Fruit fly (Drosophila melanogaster) whole organism, adult: ENCODE measurements around the gene THG.

Experiments
- CG11617 ChIP-seq: fragments of 200-800 bp; sonication (Bioruptor generic); optimal IDR thresholded peaks from 2 replicates; lab custom pipeline; 2017; ENCODE audit warnings: mild to moderate bottlenecking, missing biosample characterization, missing genetic modification reagents, missing genetic modification characterization
- CG12768 ChIP-seq: fragments of 200-800 bp; sonication (Bioruptor generic); optimal IDR thresholded peaks from 2 replicates; lab custom pipeline; 2017; ENCODE audit warnings: missing biosample characterization, missing genetic modification characterization, mild to moderate bottlenecking, moderate library complexity, missing genetic modification reagents
- CG14711 ChIP-seq: fragments of 200-800 bp; sonication (Bioruptor generic); optimal IDR thresholded peaks from 2 replicates; lab custom pipeline; 2018; ENCODE audit warnings: missing biosample characterization, mild to moderate bottlenecking, missing genetic modification characterization, moderate library complexity
- CG1620 ChIP-seq: fragments of 200-800 bp; sonication (Bioruptor generic); optimal IDR thresholded peaks from 2 replicates; lab custom pipeline; 2016; ENCODE audit warnings: missing biosample characterization, missing genetic modification characterization
- CG33017 ChIP-seq: fragments of 200-800 bp; sonication (Bioruptor generic); optimal IDR thresholded peaks from 2 replicates; lab custom pipeline; 2018; ENCODE audit warnings: missing biosample characterization, mild to moderate bottlenecking, missing genetic modification characterization, moderate library complexity
- CG5204 ChIP-seq: fragments of 200-800 bp; sonication (Bioruptor generic); optimal IDR thresholded peaks from 2 replicates; lab custom pipeline; 2016; ENCODE audit warnings: missing biosample characterization, missing genetic modification characterization
- CG7045 ChIP-seq: fragments of 200-800 bp; sonication (Bioruptor generic); optimal IDR thresholded peaks from 2 replicates; lab custom pipeline; 2017; ENCODE audit warnings: missing biosample characterization, mild to moderate bottlenecking, missing genetic modification characterization
- CG7101 ChIP-seq: fragments of 200-800 bp; sonication (Bioruptor generic); optimal IDR thresholded peaks from 2 replicates; lab custom pipeline; 2018; ENCODE audit warnings: missing biosample characterization, mild to moderate bottlenecking, missing genetic modification characterization, moderate library complexity
- Clk ChIP-seq: fragments of 200-800 bp; sonication (Bioruptor generic); optimal IDR thresholded peaks from 2 replicates; lab custom pipeline; 2017; ENCODE audit warnings: missing biosample characterization, missing genetic modification characterization
- Crg-1 ChIP-seq: fragments of 200-800 bp; sonication (Bioruptor generic); optimal IDR thresholded peaks from 2 replicates; lab custom pipeline; 2016; ENCODE audit warnings: missing biosample characterization, missing genetic modification characterization
- Hr96 ChIP-seq: fragments of 200-800 bp; sonication (Bioruptor generic); optimal IDR thresholded peaks from 2 replicates; lab custom pipeline; 2016; ENCODE audit warnings: missing biosample characterization, missing genetic modification characterization
- Mnt ChIP-seq: fragments of 200-800 bp; sonication (Bioruptor generic); optimal IDR thresholded peaks from 2 replicates; lab custom pipeline; 2016; ENCODE audit warnings: missing biosample characterization, mild to moderate bottlenecking, missing genetic modification characterization
- bab1 ChIP-seq: fragments of 200-800 bp; sonication (Bioruptor generic); optimal IDR thresholded peaks from 3 replicates; lab custom pipeline; 2019; ENCODE audit warnings: missing biosample characterization, mild to moderate bottlenecking, missing genetic modification characterization, moderate library complexity
- cic ChIP-seq: fragments of 200-800 bp; sonication (Bioruptor generic); optimal IDR thresholded peaks from 2 replicates; lab custom pipeline; 2017; ENCODE audit warnings: missing biosample characterization, mild to moderate bottlenecking, missing genetic modification characterization, moderate library complexity
- cnc ChIP-seq, 2 experiments: fragments of >200 bp; optimal IDR thresholded peaks; 2 replicates each; lab custom pipeline; 2017
- kay ChIP-seq: fragments of 200-800 bp; sonication (Bioruptor generic); peaks from one replicate; lab custom pipeline; 2016; ENCODE audit warnings: missing biosample characterization, missing genetic modification characterization, borderline replicate concordance
- ovo ChIP-seq: fragments of 200-800 bp; sonication (Bioruptor generic); optimal IDR thresholded peaks from 2 replicates; lab custom pipeline; 2016; ENCODE audit warnings: missing biosample characterization, missing genetic modification characterization
- pad ChIP-seq: fragments of 200-800 bp; sonication (Bioruptor generic); optimal IDR thresholded peaks from 3 replicates; lab custom pipeline; 2017; ENCODE audit warnings: missing biosample characterization, missing genetic modification characterization, mild to moderate bottlenecking, moderate library complexity, missing genetic modification reagents
- tj ChIP-seq: fragments of 200-800 bp; sonication (Bioruptor generic); optimal IDR thresholded peaks from 3 replicates; lab custom pipeline; 2017; ENCODE audit warnings: missing biosample characterization, mild to moderate bottlenecking, missing genetic modification characterization, moderate library complexity
- toe ChIP-seq: fragments of 200-800 bp; sonication (Bioruptor generic); optimal IDR thresholded peaks from 2 replicates; lab custom pipeline; 2016; ENCODE audit warnings: missing biosample characterization, missing genetic modification characterization

The THG gene

dm6 chr2L:15035366-15035765, 25.8 kb upstream of the THG start, which contains the start of gene yellow-c:
TSS of gene yellow-c (plus strand) at chr2L:15035394.
- TF ChIP-seq Clk (GFP tag; lab: Kevin White, UChicago): no peak
- no peak for TF ChIP-seq ovo (GFP tag; lab: Kevin White, UChicago)
- TF ChIP-seq CG12768: no peak
- no peak for TF ChIP-seq cnc (optimal IDR thresholded peaks at IDR 0.05; lab: Kevin White, UChicago)
- TF ChIP-seq Mnt (GFP tag; lab: Kevin White, UChicago): no peak
- TF ChIP-seq CG14711: no peak
- TF ChIP-seq cic (GFP tag; lab: Kevin White, UChicago): no peak
- TF ChIP-seq bab1 (GFP tag; lab: Kevin White, UChicago): no peak
- TF ChIP-seq pad: no peak
- no peak for TF ChIP-seq CG33017 (tag; lab: Kevin White, UChicago)

dm6 chr2L:15031650-15032049, 22.1 kb upstream of the THG start, which contains the start of gene CG31832:
TSS of gene CG31832 (minus strand) at chr2L:15031750.
- TF ChIP-seq cnc (optimal IDR thresholded peaks at IDR 0.05; lab: Kevin White, UChicago): no peak
- TF ChIP-seq CG7045 (GFP tag; lab: Kevin White, UChicago): no peak
- TF ChIP-seq kay (GFP tag; lab: Kevin White, UChicago): peak; percentile 20

dm6 chr2L:15026582-15026981, 17.1 kb upstream of the THG start, which contains the start of gene CG33310:
TSS of gene CG33310 (plus strand) at chr2L:15026882.
- TF ChIP-seq Mnt (GFP tag; lab: Kevin White, UChicago): no peak
- no peak for TF ChIP-seq CG5204
- TF ChIP-seq toe (GFP tag; lab: Kevin White, UChicago): no peak
- no peak for TF ChIP-seq CG11617 (GFP tag; lab: Kevin White, UChicago)
- TF ChIP-seq CG33017 (tag; lab: Kevin White, UChicago): no peak
- no peak for TF ChIP-seq ovo (GFP tag; lab: Kevin White, UChicago)
- no peak for TF ChIP-seq CG7045 (GFP tag; lab: Kevin White, UChicago)
- TF ChIP-seq kay (GFP tag; lab: Kevin White, UChicago): no peak
- TF ChIP-seq CG1620: no peak
- TF ChIP-seq CG7101: no peak
- TF ChIP-seq cnc (optimal IDR thresholded peaks at IDR 0.05; lab: Kevin White, UChicago): no peak
- no peak for TF ChIP-seq CG12768
- TF ChIP-seq CG14711: no peak
- TF ChIP-seq bab1 (GFP tag; lab: Kevin White, UChicago): no peak
- TF ChIP-seq Crg-1 (GFP tag; lab: Kevin White, UChicago): no peak
- TF ChIP-seq cic (GFP tag; lab: Kevin White, UChicago): no peak

dm6 chr2L:15016031-15016430, 6.5 kb upstream of the THG start, which contains the start of gene GABA-B-R1:
TSS of gene GABA-B-R1 (plus strand) at chr2L:15016331.
- TF ChIP-seq Mnt (GFP tag; lab: Kevin White, UChicago) (no peak), CG33017 (tag; lab: Kevin White, UChicago) (no peak), CG12768 (no peak), kay (GFP tag; lab: Kevin White, UChicago) (no peak), cnc (optimal IDR thresholded peaks at IDR 0.05; lab: Kevin White, UChicago) (no peak), CG11617 (GFP tag; lab: Kevin White, UChicago) (no peak), bab1 (GFP tag; lab: Kevin White, UChicago) (no peak), CG14711 (no peak), CG5204 (no peak), ovo (GFP tag; lab: Kevin White, UChicago) (no peak), CG1620 (no peak), Clk (GFP tag; lab: Kevin White, UChicago) (no peak), pad (no peak), toe (GFP tag; lab: Kevin White, UChicago) (no peak), cic (GFP tag; lab: Kevin White, UChicago) (no peak), Hr96 (GFP tag; lab: Kevin White, UChicago) (no peak), tj (no peak), Crg-1 (GFP tag; lab: Kevin White, UChicago) (no peak), CG7045 (GFP tag; lab: Kevin White, UChicago) (no peak), CG7101 (no peak)

dm6 chr2L:15013523-15013922, 4.0 kb upstream of the THG start:
- no peak for TF ChIP-seq CG33017 (tag; lab: Kevin White, UChicago)
- peak; percentile 13 for TF ChIP-seq cic (GFP tag; lab: Kevin White, UChicago)
- TF ChIP-seq Crg-1 (GFP tag; lab: Kevin White, UChicago): no peak
- peak; percentile 2 for TF ChIP-seq Hr96 (GFP tag; lab: Kevin White, UChicago)
- TF ChIP-seq Clk (GFP tag; lab: Kevin White, UChicago): no peak
- no peak for TF ChIP-seq CG7101
- TF ChIP-seq ovo (GFP tag; lab: Kevin White, UChicago): no peak
- TF ChIP-seq toe (GFP tag; lab: Kevin White, UChicago): no peak
- TF ChIP-seq CG1620: no peak
- TF ChIP-seq CG7045 (GFP tag; lab: Kevin White, UChicago): no peak

dm6 chr2L:15011779-15012178, 2.3 kb upstream of the THG start:
- TF ChIP-seq CG1620 (no peak), Mnt (GFP tag; lab: Kevin White, UChicago) (no peak), CG33017 (tag; lab: Kevin White, UChicago) (no peak), Clk (GFP tag; lab: Kevin White, UChicago) (no peak), CG7101 (no peak), CG12768 (no peak), cic (GFP tag; lab: Kevin White, UChicago) (no peak), Crg-1 (GFP tag; lab: Kevin White, UChicago) (no peak), bab1 (GFP tag; lab: Kevin White, UChicago) (no peak), Hr96 (GFP tag; lab: Kevin White, UChicago) (no peak), cnc (optimal IDR thresholded peaks at IDR 0.05; lab: Kevin White, UChicago) (no peak), pad (no peak), kay (GFP tag; lab: Kevin White, UChicago) (no peak), CG7045 (GFP tag; lab: Kevin White, UChicago) (no peak), ovo (GFP tag; lab: Kevin White, UChicago) (no peak)
